Worm (Caenorhabditis elegans) whole organism, young adult: ENCODE data around the gene B0454.5.
"Not testable (repeated sequence)": the region's sequence is repeated elsewhere in the genome, so short reads cannot be mapped to it uniquely, and the experiment has no call there.

Experiments used
- B0019.2 ChIP-seq: fragments of 200-800 bp; sonication (Bioruptor generic); conservative IDR thresholded peaks from 2 replicates; pipeline ENCODE4 v1.3.6; 2022; ENCODE audit warnings: missing genetic modification reagents, missing genetic modification characterization, missing compliant biosample characterization
- B0336.3 ChIP-seq: fragments of 200-800 bp; sonication (Bioruptor generic); IDR thresholded peaks from 2 replicates; pipeline ENCODE4 v1.3.6; 2022; ENCODE audit warnings: missing genetic modification characterization, missing compliant biosample characterization
- F22D6.2 ChIP-seq: sonication (generic microtip); optimal IDR thresholded peaks from 2 replicates; lab custom pipeline; 2016; ENCODE audit warnings: mild to moderate bottlenecking, missing genetic modification characterization, missing compliant biosample characterization
- K12H6.12 ChIP-seq: fragments of 200-800 bp; sonication (Bioruptor generic); optimal IDR thresholded peaks from 2 replicates; lab custom pipeline; 2018; ENCODE audit warnings: mild to moderate bottlenecking, missing genetic modification characterization, missing compliant biosample characterization
- Y95B8A.8 ChIP-seq: fragments of 200-800 bp; sonication (Bioruptor generic); IDR thresholded peaks from 2 replicates; pipeline ENCODE4 v1.3.6; 2022; ENCODE audit warnings: missing genetic modification reagents, missing genetic modification characterization, missing compliant biosample characterization
- aptf-2 ChIP-seq: fragments of 200-800 bp; sonication (Bioruptor generic); conservative IDR thresholded peaks from 2 replicates; pipeline ENCODE4 v1.3.6; 2022; ENCODE audit warnings: missing genetic modification reagents, missing genetic modification characterization, missing compliant biosample characterization
- aptf-3 ChIP-seq: fragments of 200-800 bp; sonication (Bioruptor generic); IDR thresholded peaks from 2 replicates; pipeline ENCODE4 v1.3.6; 2022; ENCODE audit warnings: missing genetic modification characterization, missing compliant biosample characterization
- dpl-1 ChIP-seq: fragments of 150-350 bp; optimal IDR thresholded peaks from 2 replicates; lab custom pipeline; 2014; ENCODE audit warnings: missing biosample characterization, missing genetic modification reagents, missing genetic modification characterization
- efl-1 ChIP-seq: fragments of 150-350 bp; optimal IDR thresholded peaks from 2 replicates; lab custom pipeline; 2014; ENCODE audit warnings: missing biosample characterization, missing genetic modification reagents, missing genetic modification characterization
- lin-40 ChIP-seq: sonication (generic microtip); optimal IDR thresholded peaks from 2 replicates; lab custom pipeline; 2016; ENCODE audit warnings: missing genetic modification characterization, mild to moderate bottlenecking, missing compliant biosample characterization, missing genotype, missing genetic modification reagents
- madf-10 ChIP-seq: sonication (generic microtip); optimal IDR thresholded peaks from 2 replicates; lab custom pipeline; 2016; ENCODE audit warnings: mild to moderate bottlenecking, missing genetic modification characterization, missing compliant biosample characterization
- rpc-1 ChIP-seq, 2 experiments: fragments of 150-350 bp in 1 of 2; sonication (generic microtip) in 1 of 2; optimal IDR thresholded peaks; 2 replicates each; lab custom pipeline; 2014 to 2018; ENCODE audit warnings: missing biosample characterization in 1 of 2, missing genetic modification characterization in 1 of 2, missing genetic modification reagents in 1 of 2, missing genotype in 1 of 2
- somi-1 ChIP-seq: fragments of 200-800 bp; sonication (Bioruptor generic); optimal IDR thresholded peaks from 2 replicates; lab custom pipeline; 2018; ENCODE audit warnings: mild to moderate bottlenecking, missing genetic modification characterization, missing compliant biosample characterization

- not testable (repeated sequence) for TF ChIP-seq efl-1; F22D6.2 (tag; lab: Kevin White, UChicago); Y95B8A.8 (GFP tag; lab: Robert Waterston, UW); K12H6.12 (tag; lab: Kevin White, UChicago); lin-40 (tag; lab: Kevin White, UChicago); rpc-1 (optimal IDR thresholded peaks at IDR 0.05; lab: Kevin White, UChicago); rpc-1 (tag; optimal IDR thresholded peaks at IDR 0.05; lab: Kevin White, UChicago); dpl-1; B0336.3 (GFP tag; lab: Robert Waterston, UW); somi-1 (GFP tag; lab: Kevin White, UChicago); aptf-2 (GFP tag; lab: Robert Waterston, UW); aptf-3; B0019.2 (GFP tag; lab: Robert Waterston, UW); madf-10
These were observed 6.2 kb upstream of the B0454.5 start, which contains the start of gene B0454.6 for ce11 chrII:3032480-3032879.
